Fruit fly (Drosophila melanogaster) whole organism, adult: ENCODE data around the gene CG43346.

Experiments used
- CG12768 ChIP-seq: fragments of 200-800 bp; sonication (Bioruptor generic); optimal IDR thresholded peaks from 2 replicates; lab custom pipeline; 2017; ENCODE audit warnings: missing biosample characterization, missing genetic modification characterization, mild to moderate bottlenecking, moderate library complexity, missing genetic modification reagents
- CG14711 ChIP-seq: fragments of 200-800 bp; sonication (Bioruptor generic); optimal IDR thresholded peaks from 2 replicates; lab custom pipeline; 2018; ENCODE audit warnings: missing biosample characterization, mild to moderate bottlenecking, missing genetic modification characterization, moderate library complexity
- CG1620 ChIP-seq: fragments of 200-800 bp; sonication (Bioruptor generic); optimal IDR thresholded peaks from 2 replicates; lab custom pipeline; 2016; ENCODE audit warnings: missing biosample characterization, missing genetic modification characterization
- CG33017 ChIP-seq: fragments of 200-800 bp; sonication (Bioruptor generic); optimal IDR thresholded peaks from 2 replicates; lab custom pipeline; 2018; ENCODE audit warnings: missing biosample characterization, mild to moderate bottlenecking, missing genetic modification characterization, moderate library complexity
- CG7045 ChIP-seq: fragments of 200-800 bp; sonication (Bioruptor generic); optimal IDR thresholded peaks from 2 replicates; lab custom pipeline; 2017; ENCODE audit warnings: missing biosample characterization, mild to moderate bottlenecking, missing genetic modification characterization
- Clk ChIP-seq: fragments of 200-800 bp; sonication (Bioruptor generic); optimal IDR thresholded peaks from 2 replicates; lab custom pipeline; 2017; ENCODE audit warnings: missing biosample characterization, missing genetic modification characterization
- Hr96 ChIP-seq: fragments of 200-800 bp; sonication (Bioruptor generic); optimal IDR thresholded peaks from 2 replicates; lab custom pipeline; 2016; ENCODE audit warnings: missing biosample characterization, missing genetic modification characterization
- Mnt ChIP-seq: fragments of 200-800 bp; sonication (Bioruptor generic); optimal IDR thresholded peaks from 2 replicates; lab custom pipeline; 2016; ENCODE audit warnings: missing biosample characterization, mild to moderate bottlenecking, missing genetic modification characterization
- cnc ChIP-seq, 2 experiments: fragments of >200 bp; optimal IDR thresholded peaks; 2 replicates each; lab custom pipeline; 2017
- kay ChIP-seq: fragments of 200-800 bp; sonication (Bioruptor generic); peaks from one replicate; lab custom pipeline; 2016; ENCODE audit warnings: missing biosample characterization, missing genetic modification characterization, borderline replicate concordance
- pad ChIP-seq: fragments of 200-800 bp; sonication (Bioruptor generic); optimal IDR thresholded peaks from 3 replicates; lab custom pipeline; 2017; ENCODE audit warnings: missing biosample characterization, missing genetic modification characterization, mild to moderate bottlenecking, moderate library complexity, missing genetic modification reagents
- tj ChIP-seq: fragments of 200-800 bp; sonication (Bioruptor generic); optimal IDR thresholded peaks from 3 replicates; lab custom pipeline; 2017; ENCODE audit warnings: missing biosample characterization, mild to moderate bottlenecking, missing genetic modification characterization, moderate library complexity

DNA sequence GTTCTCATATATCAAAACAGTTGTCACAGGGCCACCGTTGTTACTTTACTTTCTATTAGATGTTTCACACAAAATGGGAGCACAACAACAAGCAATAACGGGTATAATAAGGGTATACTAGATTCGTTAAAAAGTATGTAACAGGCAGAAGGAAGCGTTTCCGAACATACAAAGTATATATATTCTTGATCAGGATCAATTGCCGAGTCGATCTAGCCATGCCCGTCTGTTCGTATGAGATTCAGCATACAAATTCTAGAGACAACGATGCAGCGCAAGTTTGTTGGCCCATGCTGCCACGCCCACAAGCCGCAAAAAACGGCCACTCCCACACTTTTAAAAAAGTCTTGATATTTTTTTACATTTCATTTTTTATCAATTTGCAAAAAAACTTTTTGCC is 31.9 kb upstream of the CG43346 start, which contains the start of gene CG31624:
- TF ChIP-seq Clk (GFP tag; lab: Kevin White, UChicago) (no peak), CG7045 (GFP tag; lab: Kevin White, UChicago) (no peak), pad (no peak), cnc (optimal IDR thresholded peaks at IDR 0.05; lab: Kevin White, UChicago) (no peak), tj (GFP tag; lab: Kevin White, UChicago) (no peak), CG33017 (tag; lab: Kevin White, UChicago) (no peak), CG1620 (GFP tag; lab: Kevin White, UChicago) (no peak), Mnt (GFP tag; lab: Kevin White, UChicago) (no peak), kay (GFP tag; lab: Kevin White, UChicago) (no peak), CG14711 (no peak), Hr96 (GFP tag; lab: Kevin White, UChicago) (no peak), CG12768 (GFP tag; lab: Kevin White, UChicago) (no peak)
